Fruit fly (Drosophila melanogaster): ENCODE measurements around the gene CG8010.

The CG8010 gene

DNA sequence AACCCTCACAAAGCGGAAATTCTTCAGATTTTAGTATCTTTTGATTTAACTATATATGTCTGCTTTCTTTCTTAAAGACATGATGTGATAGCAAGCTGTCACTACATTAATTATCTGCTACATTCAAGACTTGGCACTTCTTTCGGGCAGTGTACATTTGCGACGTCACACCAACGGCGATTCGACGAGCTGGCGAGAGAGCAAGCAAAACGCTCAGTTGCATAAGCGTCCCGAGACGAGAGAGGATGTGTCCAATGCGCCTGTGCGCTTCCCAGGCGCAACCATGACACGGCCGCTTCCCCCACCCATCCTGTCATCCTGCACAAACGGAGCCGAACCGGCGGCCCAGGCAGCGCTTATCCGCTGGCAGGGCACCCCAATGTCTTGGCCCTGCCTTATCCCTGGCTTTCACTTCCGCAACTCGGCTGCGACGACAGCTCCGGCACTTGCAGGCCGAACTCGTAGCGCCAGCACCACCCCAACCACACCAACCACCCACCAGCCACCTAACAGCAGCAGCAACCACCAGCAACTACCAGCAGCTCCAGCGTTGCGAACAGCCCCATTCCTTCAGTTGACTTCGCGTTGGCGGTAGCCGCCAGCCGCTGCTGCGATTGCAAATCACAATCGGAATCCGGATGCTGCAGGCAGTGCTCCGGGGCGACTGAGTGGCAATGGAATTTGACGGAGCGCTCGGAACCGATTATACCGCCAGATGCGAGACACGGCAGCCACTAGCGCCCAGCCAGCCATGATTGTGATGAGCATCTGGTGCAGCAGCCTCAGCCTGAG is 20.1 kb downstream of the CG8010 start, which contains the start of gene Hs3st-B:
Hs3st-B (plus strand) TSS at position 214 of the 792 bp plus-strand sequence.
- TF ChIP-seq CG8319 (GFP tag; optimal IDR thresholded peaks at IDR 0.05) (no peak), Eip78C (GFP tag) (peak; percentile 43), vri (GFP tag; optimal IDR thresholded peaks at IDR 0.05) (peak; percentile 14)

DNA sequence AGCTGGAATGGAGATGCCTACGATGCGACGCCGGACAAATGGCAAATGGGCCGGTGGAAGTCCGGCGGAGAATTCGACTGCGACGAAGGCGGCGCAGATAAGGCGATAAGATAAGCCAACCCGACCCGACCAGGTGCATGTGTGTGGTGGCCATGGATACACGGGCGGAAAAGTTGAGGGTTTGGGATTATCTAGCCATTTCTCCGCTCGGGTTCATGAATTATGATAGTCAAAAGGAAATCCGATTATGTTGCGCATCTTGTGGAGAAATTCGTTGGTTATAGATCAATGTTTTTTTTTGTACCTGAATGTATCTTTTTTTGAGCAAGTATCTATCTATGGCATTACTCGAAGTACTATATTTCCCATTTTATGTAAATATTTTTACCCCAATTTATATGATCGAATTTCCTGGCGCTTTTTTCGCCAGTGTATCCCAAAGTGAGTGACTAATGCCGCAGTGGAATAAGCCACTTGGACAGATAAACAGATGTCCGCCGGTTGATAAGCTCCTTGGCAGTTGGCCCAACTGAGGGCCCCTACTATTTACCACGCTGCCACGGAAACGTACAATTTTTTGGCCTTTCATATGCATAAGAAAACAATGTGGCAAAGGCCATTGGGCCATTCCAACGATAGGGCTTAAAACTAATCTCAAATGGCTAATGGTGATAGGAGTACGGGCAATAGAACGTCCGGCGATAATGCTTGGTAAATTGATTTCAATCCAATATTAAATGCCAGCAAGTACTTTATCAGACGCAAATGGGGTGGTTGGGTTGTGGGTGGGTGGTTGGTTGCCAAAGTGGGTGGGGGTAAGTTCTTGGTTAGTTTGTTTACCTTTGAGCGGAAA is 21.3 kb downstream of the CG8010 start, which contains the start of gene CG7992:
CG7992 (minus strand) TSS at position 51 of the 853 bp plus-strand sequence.
- no peak for TF ChIP-seq CG15336 (GFP tag; IDR thresholded peaks at IDR 0.05)
- TF ChIP-seq spab (GFP tag; optimal IDR thresholded peaks at IDR 0.05): no peak
- TF ChIP-seq CG7368 (GFP tag; optimal IDR thresholded peaks at IDR 0.05): no peak
- peak; percentile 56 for TF ChIP-seq CG34406 (GFP tag; optimal IDR thresholded peaks at IDR 0.05)
- peak; percentile 31 for TF ChIP-seq Sox15 (GFP tag; optimal IDR thresholded peaks at IDR 0.05)
- no peak for TF ChIP-seq CG8319 (GFP tag; optimal IDR thresholded peaks at IDR 0.05)
- TF ChIP-seq Gug (GFP tag; IDR thresholded peaks at IDR 0.05): 0 out of 2 replicates have a peak, but pooled peaks have one; percentile 21
- no peak for TF ChIP-seq dsx (GFP tag; optimal IDR thresholded peaks at IDR 0.05; ENCODE audit: poor library complexity, severe bottlenecking)
- no peak for TF ChIP-seq salr (GFP tag; optimal IDR thresholded peaks at IDR 0.05)
- TF ChIP-seq Sox102F (GFP tag; optimal IDR thresholded peaks at IDR 0.05): no peak
- peak; percentile 51 for TF ChIP-seq Hr39 (GFP tag; optimal IDR thresholded peaks at IDR 0.05)
- peak; percentile 41 for TF ChIP-seq cyc (GFP tag; optimal IDR thresholded peaks at IDR 0.05)
- no peak for TF ChIP-seq CG6808 (GFP tag; optimal IDR thresholded peaks at IDR 0.05)
- TF ChIP-seq CG32006 (GFP tag; optimal IDR thresholded peaks at IDR 0.05): peak; percentile 30
- no peak for TF ChIP-seq Hr38 (GFP tag; optimal IDR thresholded peaks at IDR 0.05)
- peak; percentile 6 for TF ChIP-seq CG11902 (GFP tag; optimal IDR thresholded peaks at IDR 0.05)
- TF ChIP-seq Hr4 (GFP tag; optimal IDR thresholded peaks at IDR 0.05): peak; percentile 22
- TF ChIP-seq Ets96B (tag; optimal IDR thresholded peaks at IDR 0.05): no peak
- TF ChIP-seq topi (GFP tag; optimal IDR thresholded peaks at IDR 0.05): peak; percentile 58
- TF ChIP-seq Eip93F (GFP tag; optimal IDR thresholded peaks at IDR 0.05): no peak
- peak; percentile 64 for TF ChIP-seq esn (GFP tag; optimal IDR thresholded peaks at IDR 0.05)
- TF ChIP-seq CG10669 (GFP tag; optimal IDR thresholded peaks at IDR 0.05): no peak
- TF ChIP-seq OdsH (GFP tag; optimal IDR thresholded peaks at IDR 0.05): peak; percentile 55
- TF ChIP-seq pdm3 (GFP tag; optimal IDR thresholded peaks at IDR 0.05): peak; percentile 45
- TF ChIP-seq fd59A (GFP tag; optimal IDR thresholded peaks at IDR 0.05): no peak
- peak; percentile 4 for TF ChIP-seq achi (GFP tag; optimal IDR thresholded peaks at IDR 0.05)
- no peak for TF ChIP-seq Blimp-1 (GFP tag; optimal IDR thresholded peaks at IDR 0.05)
- peak; percentile 15 for TF ChIP-seq CG10631 (GFP tag; optimal IDR thresholded peaks at IDR 0.05)
- TF ChIP-seq CG8632 (GFP tag; optimal IDR thresholded peaks at IDR 0.05): peak; percentile 40
- TF ChIP-seq Eip78C (GFP tag): peak; percentile 80
- peak; percentile 49 for TF ChIP-seq lz (GFP tag; optimal IDR thresholded peaks at IDR 0.05)
- no peak for TF ChIP-seq CG16779 (tag; optimal IDR thresholded peaks at IDR 0.05)
- no peak for TF ChIP-seq dac (GFP tag; optimal IDR thresholded peaks at IDR 0.05)
- TF ChIP-seq CG11294 (GFP tag; IDR thresholded peaks at IDR 0.05): no peak
- 0 out of 3 replicates have a peak, but pooled peaks have one; percentile 31 for TF ChIP-seq eg (GFP tag; IDR thresholded peaks at IDR 0.05)
- no peak for TF ChIP-seq Lpt (GFP tag; optimal IDR thresholded peaks at IDR 0.05)
- no peak for TF ChIP-seq svp (GFP tag)
- no peak for TF ChIP-seq Ets21C (GFP tag; optimal IDR thresholded peaks at IDR 0.05)
- peak; percentile 62 for TF ChIP-seq Smox (GFP tag; optimal IDR thresholded peaks at IDR 0.05)
- TF ChIP-seq fd85E (GFP tag; optimal IDR thresholded peaks at IDR 0.05): no peak
- TF ChIP-seq CG31627 (GFP tag; optimal IDR thresholded peaks at IDR 0.05): peak; percentile 47
- TF ChIP-seq CG3919 (GFP tag; optimal IDR thresholded peaks at IDR 0.05): no peak
- no peak for TF ChIP-seq CG3032 (tag; optimal IDR thresholded peaks at IDR 0.05)
- TF ChIP-seq vri (GFP tag; optimal IDR thresholded peaks at IDR 0.05): peak; percentile 43
- TF ChIP-seq fkh (GFP tag; optimal IDR thresholded peaks at IDR 0.05): peak; percentile 12
- TF ChIP-seq Met (GFP tag; optimal IDR thresholded peaks at IDR 0.05): no peak

Measured in whole organism, prepupa.